Fruit fly (Drosophila melanogaster) whole organism, prepupa: ENCODE data around the gene RASSF8.

Experiments used
- Blimp-1 ChIP-seq: fragments of 200-800 bp; sonication (Bioruptor generic); optimal IDR thresholded peaks from 3 replicates; lab custom pipeline; 2017; ENCODE audit warnings: missing biosample characterization, missing genetic modification characterization, mild to moderate bottlenecking, moderate library complexity, missing genetic modification reagents
- CG10631 ChIP-seq: fragments of 200-800 bp; sonication (Bioruptor generic); optimal IDR thresholded peaks from 2 replicates; lab custom pipeline; 2016; ENCODE audit warnings: missing biosample characterization, missing genetic modification characterization
- CG11294 ChIP-seq: fragments of 200-800 bp; sonication (Bioruptor generic); IDR thresholded peaks from 2 replicates; pipeline ENCODE4 v1.3.6; 2022; ENCODE audit warnings: missing biosample characterization, missing genetic modification characterization
- CG11762 ChIP-seq: fragments of 200-800 bp; sonication (Bioruptor generic); optimal IDR thresholded peaks from 3 replicates; lab custom pipeline; 2016; ENCODE audit warnings: missing biosample characterization, missing genetic modification characterization; ENCODE audit not compliant: insufficient read depth
- CG15336 ChIP-seq: fragments of 200-800 bp; sonication (Bioruptor generic); IDR thresholded peaks from 2 replicates; pipeline ENCODE4 v1.3.6; 2022; ENCODE audit warnings: missing biosample characterization, missing genetic modification characterization
- CG1621 ChIP-seq: fragments of 200-800 bp; sonication (Bioruptor generic); optimal IDR thresholded peaks from 3 replicates; lab custom pipeline; 2018; ENCODE audit warnings: missing biosample characterization, mild to moderate bottlenecking, missing genetic modification characterization
- CG3032 ChIP-seq: fragments of 200-800 bp; optimal IDR thresholded peaks from 2 replicates; lab custom pipeline; 2019; ENCODE audit warnings: missing biosample characterization, mild to moderate bottlenecking, missing genetic modification characterization, moderate library complexity
- CG31627 ChIP-seq: fragments of 200-800 bp; sonication (Bioruptor generic); optimal IDR thresholded peaks from 3 replicates; lab custom pipeline; 2016; ENCODE audit warnings: missing biosample characterization, missing genetic modification characterization
- CG32006 ChIP-seq: fragments of 200-800 bp; sonication (Bioruptor generic); optimal IDR thresholded peaks from 3 replicates; lab custom pipeline; 2017; ENCODE audit warnings: missing biosample characterization, mild to moderate bottlenecking, missing genetic modification characterization
- CG34406 ChIP-seq: fragments of 200-800 bp; sonication (Bioruptor generic); optimal IDR thresholded peaks from 3 replicates; lab custom pipeline; 2016; ENCODE audit warnings: missing biosample characterization, missing genetic modification characterization
- CG3919 ChIP-seq: fragments of 200-800 bp; sonication (Bioruptor generic); optimal IDR thresholded peaks from 3 replicates; lab custom pipeline; 2016; ENCODE audit warnings: missing biosample characterization, missing genetic modification characterization
- CG4318 ChIP-seq: fragments of 200-800 bp; sonication (Bioruptor generic); optimal IDR thresholded peaks from 3 replicates; lab custom pipeline; 2017; ENCODE audit warnings: missing biosample characterization, mild to moderate bottlenecking, missing genetic modification characterization
- CG6276 ChIP-seq: fragments of 200-800 bp; sonication (Bioruptor generic); optimal IDR thresholded peaks from 2 replicates; lab custom pipeline; 2017; ENCODE audit warnings: missing biosample characterization, mild to moderate bottlenecking, missing genetic modification characterization
- CG6792 ChIP-seq: fragments of 200-800 bp; sonication (Bioruptor generic); optimal IDR thresholded peaks from 3 replicates; lab custom pipeline; 2016; ENCODE audit warnings: missing biosample characterization, missing genetic modification characterization
- CG6854 ChIP-seq: fragments of 200-800 bp; sonication (Bioruptor generic); optimal IDR thresholded peaks from 2 replicates; lab custom pipeline; 2017; ENCODE audit warnings: missing biosample characterization, mild to moderate bottlenecking, missing genetic modification characterization
- CG7368 ChIP-seq: fragments of 200-800 bp; sonication (Bioruptor generic); optimal IDR thresholded peaks from 3 replicates; lab custom pipeline; 2016; ENCODE audit warnings: missing biosample characterization, missing genetic modification characterization
- CG8119 ChIP-seq: fragments of 200-800 bp; sonication (Bioruptor generic); IDR thresholded peaks from 3 replicates; pipeline ENCODE4 v1.3.6; 2022; ENCODE audit warnings: missing biosample characterization, missing genetic modification characterization
- CG8319 ChIP-seq: fragments of 200-800 bp; sonication (Bioruptor generic); optimal IDR thresholded peaks from 3 replicates; lab custom pipeline; 2016; ENCODE audit warnings: missing biosample characterization, missing genetic modification characterization
- CG8632 ChIP-seq: fragments of 200-800 bp; sonication (Bioruptor generic); optimal IDR thresholded peaks from 3 replicates; lab custom pipeline; 2016; ENCODE audit warnings: missing biosample characterization, missing genetic modification characterization
- CG9139 ChIP-seq: fragments of 200-800 bp; sonication (Bioruptor generic); optimal IDR thresholded peaks from 3 replicates; lab custom pipeline; 2017; ENCODE audit warnings: missing biosample characterization, mild to moderate bottlenecking, missing genetic modification characterization
- Eip78C ChIP-seq: fragments of 200-800 bp; sonication (Bioruptor generic); peaks from one replicate; lab custom pipeline; 2016; ENCODE audit warnings: missing biosample characterization, missing genetic modification characterization
- Eip93F ChIP-seq: fragments of 200-800 bp; sonication (Bioruptor generic); optimal IDR thresholded peaks from 2 replicates; lab custom pipeline; 2016; ENCODE audit warnings: missing biosample characterization, mild to moderate bottlenecking, missing genetic modification characterization
- Ets21C ChIP-seq: fragments of 200-800 bp; sonication (Bioruptor generic); optimal IDR thresholded peaks from 3 replicates; lab custom pipeline; 2016; ENCODE audit warnings: missing biosample characterization, missing genetic modification characterization
- Ets96B ChIP-seq: fragments of 200-800 bp; optimal IDR thresholded peaks from 2 replicates; lab custom pipeline; 2019; ENCODE audit warnings: missing biosample characterization, mild to moderate bottlenecking, missing genetic modification characterization, moderate library complexity
- Gug ChIP-seq: fragments of 200-800 bp; sonication (Bioruptor generic); IDR thresholded peaks from 2 replicates; pipeline ENCODE4 v1.3.6; 2022; ENCODE audit warnings: missing biosample characterization, missing genetic modification characterization
- Hr38 ChIP-seq: sonication (Bioruptor generic); optimal IDR thresholded peaks from 2 replicates; lab custom pipeline; 2016; ENCODE audit warnings: missing biosample characterization, missing genetic modification characterization
- Hr39 ChIP-seq: fragments of 200-800 bp; sonication (Bioruptor generic); optimal IDR thresholded peaks from 2 replicates; lab custom pipeline; 2016; ENCODE audit warnings: missing biosample characterization, missing genetic modification characterization
- Lpt ChIP-seq: fragments of 200-800 bp; sonication (Bioruptor generic); optimal IDR thresholded peaks from 3 replicates; lab custom pipeline; 2016; ENCODE audit warnings: missing biosample characterization, missing genetic modification characterization
- Met ChIP-seq: fragments of 200-800 bp; sonication (Bioruptor generic); optimal IDR thresholded peaks from 3 replicates; lab custom pipeline; 2016; ENCODE audit warnings: missing biosample characterization, missing genetic modification characterization
- Sox102F ChIP-seq: fragments of 200-800 bp; sonication (Bioruptor generic); optimal IDR thresholded peaks from 2 replicates; lab custom pipeline; 2016; ENCODE audit warnings: missing biosample characterization, mild to moderate bottlenecking, missing genetic modification characterization
- Sox14 ChIP-seq: fragments of 200-800 bp; sonication (Bioruptor generic); optimal IDR thresholded peaks from 3 replicates; lab custom pipeline; 2016; ENCODE audit warnings: missing biosample characterization, missing genetic modification characterization
- Sox15 ChIP-seq: fragments of 200-800 bp; sonication (Bioruptor generic); optimal IDR thresholded peaks from 3 replicates; lab custom pipeline; 2016; ENCODE audit warnings: missing biosample characterization, missing genetic modification characterization
- cyc ChIP-seq: fragments of 200-800 bp; sonication (Bioruptor generic); optimal IDR thresholded peaks from 3 replicates; lab custom pipeline; 2016; ENCODE audit warnings: missing biosample characterization, missing genetic modification characterization
- dac ChIP-seq: fragments of 200-800 bp; sonication (Bioruptor generic); optimal IDR thresholded peaks from 2 replicates; lab custom pipeline; 2017; ENCODE audit warnings: missing biosample characterization, mild to moderate bottlenecking, missing genetic modification characterization
- dsx ChIP-seq: fragments of 200-800 bp; optimal IDR thresholded peaks from 3 replicates; lab custom pipeline; 2019; ENCODE audit warnings: missing biosample characterization, mild to moderate bottlenecking, missing genetic modification characterization, moderate library complexity; ENCODE audit not compliant: poor library complexity, severe bottlenecking
- eg ChIP-seq: fragments of 200-800 bp; sonication (Bioruptor generic); IDR thresholded peaks from 3 replicates; pipeline ENCODE4 v1.3.6; 2022; ENCODE audit warnings: missing biosample characterization, missing genetic modification characterization
- esn ChIP-seq: fragments of 200-800 bp; sonication (Bioruptor generic); optimal IDR thresholded peaks from 2 replicates; lab custom pipeline; 2016; ENCODE audit warnings: missing biosample characterization, mild to moderate bottlenecking, missing genetic modification characterization, moderate library complexity
- fd59A ChIP-seq: fragments of 200-800 bp; sonication (Bioruptor generic); optimal IDR thresholded peaks from 2 replicates; lab custom pipeline; 2017; ENCODE audit warnings: missing biosample characterization, mild to moderate bottlenecking, missing genetic modification characterization, missing genetic modification reagents
- fd85E ChIP-seq: fragments of 200-800 bp; sonication (Bioruptor generic); optimal IDR thresholded peaks from 3 replicates; lab custom pipeline; 2016; ENCODE audit warnings: missing biosample characterization, missing genetic modification characterization
- fkh ChIP-seq: fragments of 200-800 bp; sonication (Bioruptor generic); optimal IDR thresholded peaks from 3 replicates; lab custom pipeline; 2017; ENCODE audit warnings: missing biosample characterization, mild to moderate bottlenecking, missing genetic modification characterization, moderate library complexity
- lz ChIP-seq: fragments of 200-800 bp; sonication (Bioruptor generic); optimal IDR thresholded peaks from 3 replicates; lab custom pipeline; 2016; ENCODE audit warnings: missing biosample characterization, missing genetic modification characterization
- net ChIP-seq: fragments of 200-800 bp; sonication (Bioruptor generic); optimal IDR thresholded peaks from 3 replicates; lab custom pipeline; 2016; ENCODE audit warnings: missing biosample characterization, missing genetic modification characterization
- salr ChIP-seq, 2 experiments: fragments of 200-800 bp; sonication (Bioruptor generic); optimal IDR thresholded peaks; 3 replicates each; lab custom pipeline; 2016 to 2018; ENCODE audit warnings: missing biosample characterization in 2 of 2, missing genetic modification characterization in 2 of 2, mild to moderate bottlenecking in 1 of 2
- spab ChIP-seq: fragments of 200-800 bp; sonication (Bioruptor generic); optimal IDR thresholded peaks from 2 replicates; lab custom pipeline; 2017; ENCODE audit warnings: missing biosample characterization, mild to moderate bottlenecking, missing genetic modification characterization, missing genetic modification reagents
- ss ChIP-seq, 2 experiments: fragments of 200-800 bp; sonication (Bioruptor generic); optimal IDR thresholded peaks; 2 replicates in 1 of 2; 3 replicates in 1 of 2; lab custom pipeline; 2017 to 2018; ENCODE audit warnings: mild to moderate bottlenecking in 2 of 2, missing biosample characterization in 2 of 2, missing genetic modification characterization in 2 of 2, moderate library complexity in 1 of 2
- svp ChIP-seq: fragments of 200-800 bp; sonication (Bioruptor generic); peaks from one replicate; lab custom pipeline; 2016; ENCODE audit warnings: missing biosample characterization, missing genetic modification characterization
- vri ChIP-seq: fragments of 200-800 bp; sonication (Bioruptor generic); optimal IDR thresholded peaks from 3 replicates; lab custom pipeline; 2016; ENCODE audit warnings: missing biosample characterization, mild to moderate bottlenecking, missing genetic modification characterization

Gene RASSF8

dm6 chr3R:25680528-25680927 lies 18.9 kb downstream of the RASSF8 start, which contains the start of the genes CG4743 and Idh3g (continued):
- TF ChIP-seq Hr39 (GFP tag; lab: Kevin White, UChicago) (peak; percentile 87), CG1621 (tag; lab: Kevin White, UChicago) (peak; percentile 92), CG8632 (GFP tag; lab: Kevin White, UChicago) (peak; percentile 96), ss (GFP tag; optimal IDR thresholded peaks at IDR 0.05; lab: Kevin White, UChicago) (peak; percentile 86 to 93), esn (peak; percentile 96), CG6276 (GFP tag; lab: Kevin White, UChicago) (no peak), eg (GFP tag; lab: Robert Waterston, UW) (peak; percentile 98), Blimp-1 (GFP tag; lab: Kevin White, UChicago) (peak; percentile 82), CG10631 (GFP tag; lab: Kevin White, UChicago) (peak; percentile 95), Hr38 (GFP tag; lab: Kevin White, UChicago) (no peak), dac (GFP tag; lab: Kevin White, UChicago) (peak; percentile 86), fkh (peak; percentile 86), spab (GFP tag; lab: Kevin White, UChicago) (peak; percentile 89), CG6792 (GFP tag; lab: Kevin White, UChicago) (peak; percentile 96), fd59A (GFP tag; lab: Kevin White, UChicago) (peak; percentile 90), Lpt (GFP tag; lab: Kevin White, UChicago) (peak; percentile 93), CG32006 (peak; percentile 95), CG8119 (peak; percentile 95), Eip93F (GFP tag; lab: Kevin White, UChicago) (peak; percentile 79), CG11762 (GFP tag; lab: Kevin White, UChicago) (peak; percentile 92), CG4318 (GFP tag; lab: Kevin White, UChicago) (peak; percentile 86), CG34406 (GFP tag; lab: Kevin White, UChicago) (peak; percentile 97), net (GFP tag; lab: Kevin White, UChicago) (peak; percentile 95), Ets21C (GFP tag; lab: Kevin White, UChicago) (peak; percentile 83), Met (GFP tag; lab: Kevin White, UChicago) (peak; percentile 94), Sox102F (peak; percentile 93)

DNA sequence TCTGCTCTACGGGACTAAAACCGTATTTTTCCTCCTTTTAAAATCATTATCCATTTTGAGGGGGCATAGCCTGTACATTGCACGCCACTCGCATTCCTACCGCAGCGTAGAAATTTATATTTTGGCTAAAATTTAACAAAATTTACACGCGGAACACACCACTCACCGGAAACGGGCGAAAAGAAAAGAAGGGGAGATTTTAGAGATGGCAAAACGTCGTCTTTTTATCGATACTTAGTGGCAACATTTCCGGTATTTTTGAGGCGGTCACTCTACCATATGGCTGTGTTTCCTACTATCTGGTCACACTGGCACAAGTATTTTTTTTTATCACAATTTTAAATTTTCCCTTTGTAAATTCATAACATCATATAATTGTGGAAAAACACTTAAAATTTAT lies 23.3 kb downstream of the RASSF8 start, which contains the start of gene RpL27:
Gene RpL27 (minus strand): TSS at position 193 of the 400 bp plus-strand sequence.
- TF ChIP-seq CG11762 (GFP tag; lab: Kevin White, UChicago) (peak; percentile 56), CG6276 (GFP tag; lab: Kevin White, UChicago) (no peak), spab (GFP tag; lab: Kevin White, UChicago) (peak; percentile 32), CG15336 (GFP tag; lab: Robert Waterston, UW) (peak; percentile 21; the same call in 1 of the 2 replicates), lz (GFP tag; lab: Kevin White, UChicago) (peak; percentile 78), svp (GFP tag; lab: Kevin White, UChicago) (peak; percentile 66), eg (GFP tag; lab: Robert Waterston, UW) (no peak; the same call in 2 of the 3 replicates), fd59A (GFP tag; lab: Kevin White, UChicago) (peak; percentile 4), dsx (GFP tag; lab: Kevin White, UChicago) (no peak), Blimp-1 (GFP tag; lab: Kevin White, UChicago) (peak; percentile 66), Eip93F (GFP tag; lab: Kevin White, UChicago) (peak; percentile 25), CG3919 (GFP tag; lab: Kevin White, UChicago) (peak; percentile 75), CG11294 (GFP tag; lab: Robert Waterston, UW) (no peak), Sox14 (GFP tag; lab: Kevin White, UChicago) (peak; percentile 58), CG4318 (GFP tag; lab: Kevin White, UChicago) (no peak), Eip78C (peak; percentile 94), CG6854 (GFP tag; lab: Kevin White, UChicago) (peak; percentile 93), vri (GFP tag; lab: Kevin White, UChicago) (peak; percentile 80), ss (GFP tag; optimal IDR thresholded peaks at IDR 0.05; lab: Kevin White, UChicago) (peak; percentile 65 to 81), Gug (GFP tag; lab: Robert Waterston, UW) (no peak), CG7368 (GFP tag; lab: Kevin White, UChicago) (peak; percentile 61), Lpt (GFP tag; lab: Kevin White, UChicago) (no peak), Sox15 (GFP tag; lab: Kevin White, UChicago) (no peak), fd85E (GFP tag; lab: Kevin White, UChicago) (peak; percentile 80), cyc (GFP tag; lab: Kevin White, UChicago) (peak; percentile 70), salr (GFP tag; optimal IDR thresholded peaks at IDR 0.05; lab: Kevin White, UChicago) (peak in 1 of 2 experiments; percentile 54), CG9139 (GFP tag; lab: Kevin White, UChicago) (peak; percentile 75), Sox102F (peak; percentile 76), Hr39 (GFP tag; lab: Kevin White, UChicago) (peak; percentile 58), net (GFP tag; lab: Kevin White, UChicago) (peak; percentile 74), CG31627 (GFP tag; lab: Kevin White, UChicago) (peak; percentile 56), CG10631 (GFP tag; lab: Kevin White, UChicago) (no peak), CG8319 (peak; percentile 47), Ets96B (tag; lab: Kevin White, UChicago) (peak; percentile 39), CG3032 (tag; lab: Kevin White, UChicago) (peak; percentile 52), Ets21C (GFP tag; lab: Kevin White, UChicago) (peak; percentile 44)
